Fruit fly (Drosophila melanogaster): Measurements from ENCODE around the gene CG6299.

Gene CG6299

DNA sequence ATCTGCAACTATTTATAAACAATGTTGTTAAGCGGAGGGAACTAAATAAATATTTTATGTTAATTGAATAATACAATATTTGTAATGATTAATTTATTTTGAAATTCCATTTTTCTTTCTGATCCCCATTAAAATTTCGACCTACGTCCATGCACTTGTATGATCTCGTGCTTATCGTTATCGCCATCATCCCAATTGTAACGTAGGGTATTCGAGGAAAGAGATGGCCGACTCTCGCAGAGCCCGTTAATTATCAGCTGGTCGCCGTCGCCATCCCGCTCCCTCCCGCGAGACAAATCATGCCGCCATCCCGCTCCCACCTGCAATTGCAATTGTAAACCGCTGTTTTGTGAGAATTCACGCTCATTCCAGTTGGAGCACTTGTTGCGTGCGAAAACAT is 9.4 kb upstream of the CG6299 start, which contains the start of gene CG11655 (continued):
- TF ChIP-seq CG16779 (GFP tag; IDR thresholded peaks at IDR 0.05) (no peak), amos (GFP tag; IDR thresholded peaks at IDR 0.05; ENCODE audit: partially characterized antibody) (no peak), E2f2 (GFP tag; IDR thresholded peaks at IDR 0.05) (no peak), ewg (GFP tag; optimal IDR thresholded peaks at IDR 0.05) (no peak), CG12391 (tag; optimal IDR thresholded peaks at IDR 0.05) (peak; percentile 54), pfk (GFP tag; optimal IDR thresholded peaks at IDR 0.05) (no peak), sqz (GFP tag; optimal IDR thresholded peaks at IDR 0.05) (no peak), Chrac-16 (GFP tag; optimal IDR thresholded peaks at IDR 0.05) (peak; percentile 24), Usf (GFP tag; optimal IDR thresholded peaks at IDR 0.05) (peak; percentile 21), onecut (GFP tag; IDR thresholded peaks at IDR 0.05) (peak; percentile 30; the same call in 1 of the 2 replicates), CG5180 (GFP tag; optimal IDR thresholded peaks at IDR 0.05) (no peak), CG31441 (GFP tag; IDR thresholded peaks at IDR 0.05) (peak; percentile 38; the same call in 1 of the 2 replicates), dati (GFP tag; IDR thresholded peaks at IDR 0.05) (no peak), CG9215 (GFP tag; IDR thresholded peaks at IDR 0.05) (no peak), chn (GFP tag; optimal IDR thresholded peaks at IDR 0.05) (peak; percentile 4), CG12219 (GFP tag; optimal IDR thresholded peaks at IDR 0.05) (no peak), Hr3 (GFP tag; optimal IDR thresholded peaks at IDR 0.05) (peak; percentile 4), CG2120 (GFP tag; optimal IDR thresholded peaks at IDR 0.05) (peak; percentile 41), Ets65A (GFP tag) (peak; percentile 45), CG14441 (GFP tag; IDR thresholded peaks at IDR 0.05) (no peak), H2.0 (GFP tag; IDR thresholded peaks at IDR 0.05) (no peak), bsh (GFP tag; optimal IDR thresholded peaks at IDR 0.05) (peak in 1 of 2 experiments; percentile 44), CG1603 (tag; optimal IDR thresholded peaks at IDR 0.05) (no peak), ci (GFP tag; IDR thresholded peaks at IDR 0.05) (0 out of 3 replicates have a peak, but pooled peaks have one; percentile 36), CG18476 (GFP tag; optimal IDR thresholded peaks at IDR 0.05) (no peak), CG17359 (tag; optimal IDR thresholded peaks at IDR 0.05) (peak; percentile 4), Hand (GFP tag; optimal IDR thresholded peaks at IDR 0.05) (no peak), CG32532 (GFP tag; IDR thresholded peaks at IDR 0.05) (0 out of 2 replicates have a peak, but pooled peaks have one; percentile 16), CG1602 (GFP tag; optimal IDR thresholded peaks at IDR 0.05) (peak; percentile 24), crp (GFP tag; optimal IDR thresholded peaks at IDR 0.05) (peak in 1 of 2 experiments; percentile 80), CG11085 (GFP tag; IDR thresholded peaks at IDR 0.05) (no peak), CG7556 (GFP tag; optimal IDR thresholded peaks at IDR 0.05) (peak; percentile 10), pros (GFP tag; optimal IDR thresholded peaks at IDR 0.05) (no peak), CG8089 (GFP tag; optimal IDR thresholded peaks at IDR 0.05) (no peak), her (GFP tag; optimal IDR thresholded peaks at IDR 0.05) (no peak), toy (GFP tag; IDR thresholded peaks at IDR 0.05) (no peak), CG13775 (GFP tag; optimal IDR thresholded peaks at IDR 0.05) (peak; percentile 14), Atf6 (GFP tag; IDR thresholded peaks at IDR 0.05) (no peak), CG43689 (GFP tag; IDR thresholded peaks at IDR 0.05) (no peak), run (tag; optimal IDR thresholded peaks at IDR 0.05) (no peak), scrt (GFP tag; optimal IDR thresholded peaks at IDR 0.05) (no peak), CG31224 (GFP tag; IDR thresholded peaks at IDR 0.05) (no peak), dan (GFP tag; IDR thresholded peaks at IDR 0.05) (no peak), Antp (GFP tag; optimal IDR thresholded peaks at IDR 0.05) (no peak), CG3407 (GFP tag; optimal IDR thresholded peaks at IDR 0.05) (no peak), CG14710 (tag; optimal IDR thresholded peaks at IDR 0.05) (peak; percentile 24), CG34422 (GFP tag; IDR thresholded peaks at IDR 0.05) (0 out of 3 replicates have a peak, but pooled peaks have one; percentile 21), CG15269 (tag; optimal IDR thresholded peaks at IDR 0.05) (no peak), lov (optimal IDR thresholded peaks at IDR 0.05) (no peak), lov (GFP tag; IDR thresholded peaks at IDR 0.05) (no peak), zen (tag; optimal IDR thresholded peaks at IDR 0.05) (peak; percentile 80), Dref (GFP tag; IDR thresholded peaks at IDR 0.05) (0 out of 2 replicates have a peak, but pooled peaks have one; percentile 23)
